Fruit fly (Drosophila melanogaster): ENCODE data around the gene Mur18B.

DNA sequence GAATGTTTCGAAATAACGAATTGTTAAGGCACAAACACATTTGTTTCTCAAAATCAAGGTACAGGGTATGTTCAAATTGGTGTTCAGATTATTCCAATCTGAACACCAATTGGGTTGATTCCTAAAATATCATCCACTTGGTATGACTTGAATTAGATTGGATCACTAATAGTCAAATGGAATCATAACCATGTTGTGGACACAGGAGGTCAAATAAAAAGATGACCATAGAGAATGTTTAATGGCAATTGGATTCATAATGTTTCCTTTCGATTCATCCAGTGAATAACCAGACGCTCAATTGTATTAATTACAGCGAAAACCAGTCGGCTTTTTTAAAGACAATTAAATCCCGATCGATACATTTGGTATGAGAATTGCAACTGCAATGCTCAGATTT, 22.0 kb upstream of the Mur18B start:
- TF ChIP-seq Dif (GFP tag; optimal IDR thresholded peaks at IDR 0.05; ENCODE audit: partially characterized antibody) (no peak), Hnf4 (GFP tag; optimal IDR thresholded peaks at IDR 0.05) (no peak), brk (GFP tag; optimal IDR thresholded peaks at IDR 0.05) (no peak), pan (optimal IDR thresholded peaks at IDR 0.05) (no peak), Abd-B (GFP tag; optimal IDR thresholded peaks at IDR 0.05) (no peak), tai (GFP tag; optimal IDR thresholded peaks at IDR 0.05) (no peak), psq (GFP tag; optimal IDR thresholded peaks at IDR 0.05) (no peak)

Measured in whole organism, wandering third instar larva.